Worm (Caenorhabditis elegans) whole organism, L1 larva: ENCODE measurements around the gene igdb-2.

ENCODE experiments used
- ama-1 ChIP-seq: fragments of 150-350 bp; optimal IDR thresholded peaks from 2 replicates; lab custom pipeline; 2014
- dpl-1 ChIP-seq, 3 experiments: fragments of 150-350 bp in 2 of 3; sonication (generic microtip) in 1 of 3; optimal IDR thresholded peaks; 2 replicates each; lab custom pipeline; 2014 to 2017; ENCODE audit warnings: missing biosample characterization in 3 of 3, missing genetic modification characterization in 3 of 3, missing genetic modification reagents in 3 of 3
- elt-3 ChIP-seq, 6 experiments: fragments of 150-350 bp in 1 of 6; sonication (generic microtip); optimal IDR thresholded peaks; 2 replicates each; lab custom pipeline; 2017 to 2018; ENCODE audit warnings: missing biosample characterization in 6 of 6, missing genetic modification characterization in 6 of 6, inconsistent platforms in 1 of 6
- grh-1 ChIP-seq: fragments of 200-800 bp; sonication (Bioruptor generic); IDR thresholded peaks from 2 replicates; pipeline ENCODE4 v1.3.6; 2022; ENCODE audit warnings: missing genetic modification reagents, missing genetic modification characterization, missing compliant biosample characterization
- jun-1 ChIP-seq: fragments of 150-350 bp; optimal IDR thresholded peaks from 2 replicates; lab custom pipeline; 2014; ENCODE audit warnings: missing biosample characterization, missing genetic modification reagents, missing genetic modification characterization
- lin-13 ChIP-seq: fragments of 150-350 bp; optimal IDR thresholded peaks from 2 replicates; lab custom pipeline; 2014; ENCODE audit warnings: missing biosample characterization, missing genetic modification reagents, missing genetic modification characterization
- lin-39 ChIP-seq: fragments of 150-350 bp; optimal IDR thresholded peaks from 2 replicates; lab custom pipeline; 2014; ENCODE audit warnings: missing biosample characterization, missing genetic modification reagents, missing genetic modification characterization
- mdl-1 ChIP-seq, 2 experiments: fragments of 150-350 bp; optimal IDR thresholded peaks; 2 replicates each; lab custom pipeline; 2014 to 2017; ENCODE audit warnings: missing biosample characterization in 2 of 2, missing genetic modification characterization in 2 of 2, inconsistent platforms in 1 of 2
- pag-3 ChIP-seq: sonication (generic microtip); optimal IDR thresholded peaks from 2 replicates; lab custom pipeline; 2017; ENCODE audit warnings: missing genetic modification characterization, mild to moderate bottlenecking, missing compliant biosample characterization, antibody characterized with exemption, borderline replicate concordance; ENCODE audit not compliant: insufficient read depth
- snpc-4 ChIP-seq: fragments of 150-350 bp; optimal IDR thresholded peaks from 2 replicates; lab custom pipeline; 2014; ENCODE audit warnings: missing biosample characterization, missing genetic modification characterization
- sox-4 ChIP-seq: sonication (generic microtip); optimal IDR thresholded peaks from 2 replicates; lab custom pipeline; 2016; ENCODE audit warnings: missing genetic modification characterization, missing compliant biosample characterization

ce11 chrIV:12443936-12444335 is 24.5 kb upstream of the igdb-2 start, which contains the start of gene C25G4.2:
- TF ChIP-seq grh-1 (GFP tag; lab: Robert Waterston, UW): no peak
- TF ChIP-seq lin-13 (GFP tag; lab: Kevin White, UChicago): no peak
- no peak for TF ChIP-seq mdl-1 (tag; optimal IDR thresholded peaks at IDR 0.05; lab: Kevin White, UChicago)
- TF ChIP-seq dpl-1 (GFP tag; optimal IDR thresholded peaks at IDR 0.05; lab: Kevin White, UChicago): no peak
- no peak for TF ChIP-seq ama-1 (lab: Kevin White, UChicago)
- TF ChIP-seq elt-3 (tag; optimal IDR thresholded peaks at IDR 0.05; lab: Kevin White, UChicago): no peak
- no peak for TF ChIP-seq jun-1 (tag; lab: Kevin White, UChicago)
- TF ChIP-seq pag-3 (tag; lab: Kevin White, UChicago): no peak
- no peak for TF ChIP-seq lin-39
- no peak for TF ChIP-seq sox-4 (tag; lab: Kevin White, UChicago)
- no peak for TF ChIP-seq snpc-4
